Worm (Caenorhabditis elegans): ENCODE measurements around the gene F14H8.2.
A peak's percentile ranks its signal among the peaks of the same experiment; 100 is the strongest.
"Not testable (repeated sequence)": the region's sequence is repeated elsewhere in the genome, so short reads cannot be mapped to it uniquely, and the experiment has no call there.

Gene F14H8.2

DNA sequence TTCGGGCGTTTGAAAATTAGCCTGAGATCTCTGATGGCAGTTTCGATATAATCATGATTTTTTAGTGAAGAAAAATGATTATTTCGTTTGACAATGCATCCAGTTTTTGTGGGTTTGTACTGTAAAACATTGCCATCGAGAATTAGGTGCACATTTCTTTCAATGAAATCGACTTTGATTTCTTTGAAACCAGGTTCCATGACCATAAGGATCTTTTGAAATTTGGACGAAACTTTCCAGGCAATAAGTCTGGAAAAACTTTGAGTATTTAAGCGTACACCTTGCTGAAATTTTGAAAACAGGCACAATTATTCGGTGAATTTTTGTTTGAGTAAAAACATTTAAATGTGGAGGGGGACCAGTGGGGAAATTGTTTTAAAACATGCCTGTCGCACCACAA, 31.6 kb upstream of the F14H8.2 start:
- TF ChIP-seq ama-1 (optimal IDR thresholded peaks at IDR 0.05), result no peak
- no peak for TF ChIP-seq skn-1 (tag; optimal IDR thresholded peaks at IDR 0.05)
- no peak for TF ChIP-seq nhr-28 (tag; optimal IDR thresholded peaks at IDR 0.05)
- TF ChIP-seq unc-62 (GFP tag; optimal IDR thresholded peaks at IDR 0.05), result no peak
- TF ChIP-seq nhr-67 (tag; optimal IDR thresholded peaks at IDR 0.05), result no peak
- TF ChIP-seq fkh-10 (GFP tag; optimal IDR thresholded peaks at IDR 0.05), result no peak
- no peak for TF ChIP-seq daf-12 (tag; optimal IDR thresholded peaks at IDR 0.05)
- TF ChIP-seq elt-3 (tag; optimal IDR thresholded peaks at IDR 0.05), result no peak
- no peak for TF ChIP-seq ceh-16 (tag; optimal IDR thresholded peaks at IDR 0.05)
- TF ChIP-seq nhr-23 (tag; optimal IDR thresholded peaks at IDR 0.05), result no peak
- no peak for TF ChIP-seq snpc-4 (tag; optimal IDR thresholded peaks at IDR 0.05)
- no peak for TF ChIP-seq lin-15B (tag; optimal IDR thresholded peaks at IDR 0.05)
- no peak for TF ChIP-seq pqm-1 (tag; optimal IDR thresholded peaks at IDR 0.05)
- TF ChIP-seq nhr-77 (tag; optimal IDR thresholded peaks at IDR 0.05), result no peak
- no peak for TF ChIP-seq R02D3.7 (tag; optimal IDR thresholded peaks at IDR 0.05)
- TF ChIP-seq ztf-4 (tag; optimal IDR thresholded peaks at IDR 0.05), result no peak

DNA sequence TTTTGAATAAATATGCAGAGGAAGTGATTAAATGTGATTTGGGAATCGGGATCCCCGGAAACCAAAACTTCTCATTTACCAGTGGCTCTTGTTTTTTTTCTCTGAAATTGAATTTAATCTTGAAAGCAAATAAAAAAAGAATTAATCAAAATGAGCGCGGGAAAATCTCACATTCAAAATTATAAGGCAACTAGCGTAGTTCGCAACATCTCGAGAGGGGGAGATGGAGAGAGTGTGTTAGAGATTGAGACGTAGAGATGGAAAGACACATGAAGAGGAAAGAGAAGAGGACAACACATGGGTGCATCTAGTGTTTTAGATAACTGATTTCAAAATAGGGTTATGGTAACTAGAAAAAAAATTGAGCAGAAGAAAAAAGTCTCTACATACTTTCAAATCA, 28.0 kb upstream of the F14H8.2 start, which contains the start of gene sdc-3:
TSS of gene sdc-3 (minus strand) at position 101 of the 400 bp plus-strand sequence.
- no peak for TF ChIP-seq sea-2 (GFP tag; optimal IDR thresholded peaks at IDR 0.05)
- TF ChIP-seq nhr-25 (tag; optimal IDR thresholded peaks at IDR 0.05), result no peak
- TF ChIP-seq ceh-82 (tag; optimal IDR thresholded peaks at IDR 0.05), result no peak
- TF ChIP-seq elt-2 (tag; optimal IDR thresholded peaks at IDR 0.05), result peak; percentile 4

DNA sequence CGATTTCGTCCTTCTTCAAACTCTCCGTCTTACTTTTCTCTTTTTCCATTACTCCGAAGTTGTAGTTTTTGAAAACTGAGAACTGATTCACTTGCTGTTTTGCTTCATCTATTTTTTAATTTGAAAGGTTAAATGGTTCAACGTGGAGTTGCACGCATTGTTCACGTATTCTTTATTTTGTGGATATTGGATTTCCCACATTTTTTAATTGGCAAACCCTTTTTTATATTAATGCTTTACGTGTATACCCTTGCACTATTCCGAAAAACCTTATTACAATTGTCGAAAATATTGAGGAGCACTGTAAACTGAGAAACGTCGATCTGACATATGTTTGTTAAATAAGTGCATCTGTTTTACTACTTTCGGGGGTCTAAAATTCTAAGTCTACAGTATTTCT, 16.6 kb upstream of the F14H8.2 start, which contains the start of gene melo-3:
TSS of gene melo-3 (minus strand) at position 101 of the 400 bp plus-strand sequence.
- TF ChIP-seq lin-39 (tag; optimal IDR thresholded peaks at IDR 0.05); elt-2 (tag; optimal IDR thresholded peaks at IDR 0.05); sea-2 (GFP tag; optimal IDR thresholded peaks at IDR 0.05): not testable (repeated sequence)

DNA sequence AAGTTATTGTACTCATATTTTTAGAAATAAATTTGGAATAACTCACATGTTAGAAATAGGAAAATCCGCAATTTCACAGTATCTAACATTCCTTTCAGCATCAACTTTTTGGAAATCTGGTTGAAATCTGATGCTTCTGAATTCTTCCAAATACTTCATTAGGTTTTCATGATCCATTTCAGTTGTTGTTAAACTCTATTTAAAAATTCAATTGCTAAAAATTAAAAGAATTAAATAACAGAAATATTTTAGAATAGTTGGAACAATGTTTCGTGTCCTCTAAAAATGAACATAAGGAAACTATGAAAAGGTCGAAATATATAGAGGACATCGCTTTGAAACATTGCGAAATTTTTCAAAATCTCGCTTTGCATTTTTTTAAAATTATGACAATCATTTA, 11.2 kb upstream of the F14H8.2 start, which contains the start of gene cng-1:
TSS of gene cng-1 (minus strand) at position 101 of the 400 bp plus-strand sequence.
- TF ChIP-seq elt-1, unc-39, zag-1 (tag; optimal IDR thresholded peaks at IDR 0.05): not testable (repeated sequence)

DNA sequence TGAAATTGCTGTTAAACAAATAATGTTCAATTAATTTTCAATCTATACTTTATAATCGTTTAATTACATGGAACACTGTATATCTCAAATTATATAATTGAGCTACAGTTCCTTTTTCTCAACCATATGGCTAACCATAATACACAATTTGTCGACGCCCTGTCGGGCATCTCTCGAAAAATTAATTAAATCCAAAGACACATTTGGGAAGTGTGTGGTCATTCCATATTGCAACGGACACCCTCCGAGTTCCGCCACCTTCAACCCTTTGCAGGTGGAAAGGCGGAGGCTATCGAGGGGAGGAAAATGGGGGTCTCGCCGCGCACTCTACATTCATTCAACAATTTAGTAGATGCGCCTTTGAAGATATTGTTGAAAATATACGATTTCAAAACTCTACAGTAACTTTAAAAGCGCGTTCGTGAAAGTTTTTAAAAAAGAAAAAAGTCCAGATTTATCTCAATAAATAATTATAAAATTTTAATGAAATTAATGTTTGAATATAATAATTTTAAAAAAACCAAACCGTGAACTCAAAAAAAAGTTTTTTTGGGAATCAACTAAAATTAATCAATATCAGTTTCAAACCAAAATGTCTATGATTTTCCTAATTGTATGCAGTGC, 8.9 kb upstream of the F14H8.2 start, which contains the start of gene F14H8.8:
TSS of gene F14H8.8 (plus strand) at position 574 of the 624 bp plus-strand sequence.
- no peak for TF ChIP-seq ztf-4 (tag; optimal IDR thresholded peaks at IDR 0.05)
- no peak for TF ChIP-seq egl-5 (tag; optimal IDR thresholded peaks at IDR 0.05)
- TF ChIP-seq lin-15B (tag; optimal IDR thresholded peaks at IDR 0.05), result peak; percentile 6
- peak; percentile 3 for TF ChIP-seq nhr-43 (tag; optimal IDR thresholded peaks at IDR 0.05; ENCODE audit: poor library complexity, severe bottlenecking)
- no peak for TF ChIP-seq fos-1 (tag; optimal IDR thresholded peaks at IDR 0.05)
- TF ChIP-seq fkh-10 (GFP tag; optimal IDR thresholded peaks at IDR 0.05), result no peak
- peak; percentile 32 for TF ChIP-seq nfya-1 (tag; optimal IDR thresholded peaks at IDR 0.05; ENCODE audit: insufficient read depth)
- TF ChIP-seq ceh-16 (tag; optimal IDR thresholded peaks at IDR 0.05), result no peak
- TF ChIP-seq nhr-11 (tag; optimal IDR thresholded peaks at IDR 0.05), result no peak
- no peak for TF ChIP-seq unc-39 (tag; optimal IDR thresholded peaks at IDR 0.05)
- peak; percentile 23 for TF ChIP-seq nhr-23 (tag; optimal IDR thresholded peaks at IDR 0.05)
- no peak for TF ChIP-seq zag-1 (tag; optimal IDR thresholded peaks at IDR 0.05)
- no peak for TF ChIP-seq unc-62 (GFP tag; optimal IDR thresholded peaks at IDR 0.05)
- TF ChIP-seq mml-1 (tag; optimal IDR thresholded peaks at IDR 0.05), result no peak
- TF ChIP-seq eor-1 (tag; optimal IDR thresholded peaks at IDR 0.05), result no peak
- peak; percentile 93 for TF ChIP-seq snpc-4 (tag; optimal IDR thresholded peaks at IDR 0.05)
- no peak for TF ChIP-seq nhr-76 (tag; optimal IDR thresholded peaks at IDR 0.05)
- no peak for TF ChIP-seq egl-27 (tag; optimal IDR thresholded peaks at IDR 0.05)
- no peak for TF ChIP-seq sea-2 (GFP tag; optimal IDR thresholded peaks at IDR 0.05)
- no peak for TF ChIP-seq jun-1 (tag; optimal IDR thresholded peaks at IDR 0.05)
- no peak for TF ChIP-seq elt-3 (tag; optimal IDR thresholded peaks at IDR 0.05)
- no peak for TF ChIP-seq elt-2 (tag; optimal IDR thresholded peaks at IDR 0.05)
- TF ChIP-seq ama-1 (optimal IDR thresholded peaks at IDR 0.05), result no peak
- no peak for TF ChIP-seq fkh-2 (tag; optimal IDR thresholded peaks at IDR 0.05)
- no peak for TF ChIP-seq R02D3.7 (tag; optimal IDR thresholded peaks at IDR 0.05)
- TF ChIP-seq nhr-25 (tag; optimal IDR thresholded peaks at IDR 0.05), result peak; percentile 62
- TF ChIP-seq pha-4 (tag; optimal IDR thresholded peaks at IDR 0.05), result no peak
- TF ChIP-seq pqm-1 (tag; optimal IDR thresholded peaks at IDR 0.05), result no peak
- TF ChIP-seq lin-39 (tag; optimal IDR thresholded peaks at IDR 0.05), result no peak
- no peak for TF ChIP-seq hmg-11 (tag; optimal IDR thresholded peaks at IDR 0.05)
- TF ChIP-seq nhr-28 (tag; optimal IDR thresholded peaks at IDR 0.05), result no peak
